Worm (Caenorhabditis elegans) whole organism, L3 larva: ENCODE data around the gene grp-1.

ENCODE experiments used
- aly-2 ChIP-seq: fragments of 150-350 bp; optimal IDR thresholded peaks from 2 replicates; lab custom pipeline; 2014; ENCODE audit warnings: missing biosample characterization, missing genetic modification characterization
- ama-1 ChIP-seq: fragments of 150-350 bp; optimal IDR thresholded peaks from 2 replicates; lab custom pipeline; 2018
- ceh-82 ChIP-seq: fragments of 150-350 bp; optimal IDR thresholded peaks from 2 replicates; lab custom pipeline; 2014; ENCODE audit warnings: missing biosample characterization, missing genetic modification characterization
- elt-3 ChIP-seq, 3 experiments: fragments of 150-350 bp in 1 of 3; sonication (generic microtip) in 2 of 3; optimal IDR thresholded peaks; 2 replicates in 2 of 3; 4 replicates in 1 of 3; lab custom pipeline; 2014 to 2017; ENCODE audit warnings: missing biosample characterization in 3 of 3, missing genetic modification characterization in 3 of 3
- eor-1 ChIP-seq, 2 experiments: fragments of 150-350 bp; optimal IDR thresholded peaks; 2 replicates each; lab custom pipeline; 2014 to 2018; ENCODE audit warnings: missing biosample characterization in 2 of 2, missing genetic modification characterization in 2 of 2
- nhr-23 ChIP-seq: fragments of 150-350 bp; optimal IDR thresholded peaks from 2 replicates; lab custom pipeline; 2014; ENCODE audit warnings: missing biosample characterization, missing genetic modification reagents, missing genetic modification characterization
- nhr-237 ChIP-seq: fragments of 150-350 bp; optimal IDR thresholded peaks from 2 replicates; lab custom pipeline; 2014; ENCODE audit warnings: missing biosample characterization, missing genetic modification characterization
- nhr-28 ChIP-seq: fragments of 150-350 bp; optimal IDR thresholded peaks from 2 replicates; lab custom pipeline; 2014; ENCODE audit warnings: missing biosample characterization, missing genetic modification characterization
- nhr-43 ChIP-seq: sonication (generic microtip); optimal IDR thresholded peaks from 2 replicates; lab custom pipeline; 2016; ENCODE audit warnings: mild to moderate bottlenecking, missing genetic modification characterization, missing compliant biosample characterization; ENCODE audit not compliant: poor library complexity, severe bottlenecking
- nhr-76 ChIP-seq: fragments of 150-350 bp; sonication (generic microtip); optimal IDR thresholded peaks from 5 replicates; lab custom pipeline; 2014; ENCODE audit warnings: missing biosample characterization, missing genetic modification characterization
- skn-1 ChIP-seq: fragments of 150-350 bp; optimal IDR thresholded peaks from 2 replicates; lab custom pipeline; 2014; ENCODE audit warnings: missing biosample characterization, missing genetic modification characterization
- zag-1 ChIP-seq: fragments of 150-350 bp; optimal IDR thresholded peaks from 2 replicates; lab custom pipeline; 2014; ENCODE audit warnings: missing biosample characterization, missing genetic modification characterization

ce11 chrIII:8091408-8091807 lies 5.9 kb downstream of the grp-1 start, which contains the start of gene idi-1:
- TF ChIP-seq skn-1 (tag; lab: Kevin White, UChicago) (no peak), nhr-76 (tag; lab: Kevin White, UChicago) (no peak), eor-1 (tag; optimal IDR thresholded peaks at IDR 0.05; lab: Kevin White, UChicago) (no peak), ama-1 (lab: Kevin White, UChicago) (no peak), nhr-43 (no peak), aly-2 (tag; lab: Kevin White, UChicago) (no peak), ceh-82 (tag; lab: Kevin White, UChicago) (no peak), nhr-23 (no peak), nhr-237 (tag; lab: Kevin White, UChicago) (no peak), zag-1 (no peak), nhr-28 (tag; lab: Kevin White, UChicago) (no peak), elt-3 (tag; optimal IDR thresholded peaks at IDR 0.05; lab: Kevin White, UChicago) (no peak)
